Worm (Caenorhabditis elegans) whole organism, L3 larva: ENCODE data around the gene lgc-54.

ENCODE experiments used
- R02D3.7 ChIP-seq: fragments of 150-350 bp; optimal IDR thresholded peaks from 2 replicates; lab custom pipeline; 2014; ENCODE audit warnings: missing biosample characterization, missing genetic modification characterization
- ZK546.5 ChIP-seq: sonication (generic microtip); optimal IDR thresholded peaks from 2 replicates; lab custom pipeline; 2017; ENCODE audit warnings: missing biosample characterization, missing genetic modification characterization
- aly-2 ChIP-seq: fragments of 150-350 bp; optimal IDR thresholded peaks from 2 replicates; lab custom pipeline; 2014; ENCODE audit warnings: missing biosample characterization, missing genetic modification characterization
- ama-1 ChIP-seq: fragments of 150-350 bp; optimal IDR thresholded peaks from 2 replicates; lab custom pipeline; 2018
- ceh-16 ChIP-seq: sonication (generic microtip); optimal IDR thresholded peaks from 2 replicates; lab custom pipeline; 2017; ENCODE audit warnings: missing biosample characterization, missing genetic modification characterization
- ceh-28 ChIP-seq: fragments of 150-350 bp; optimal IDR thresholded peaks from 2 replicates; lab custom pipeline; 2014; ENCODE audit warnings: missing biosample characterization, missing genetic modification reagents, missing genetic modification characterization
- ceh-82 ChIP-seq: fragments of 150-350 bp; optimal IDR thresholded peaks from 2 replicates; lab custom pipeline; 2014; ENCODE audit warnings: missing biosample characterization, missing genetic modification characterization
- ceh-9 ChIP-seq: sonication (generic microtip); optimal IDR thresholded peaks from 2 replicates; lab custom pipeline; 2018; ENCODE audit warnings: missing biosample characterization, missing genetic modification characterization
- daf-12 ChIP-seq: fragments of 150-350 bp; optimal IDR thresholded peaks from 2 replicates; lab custom pipeline; 2014; ENCODE audit warnings: missing biosample characterization, missing genetic modification reagents, missing genetic modification characterization
- egl-27 ChIP-seq: sonication (generic microtip); optimal IDR thresholded peaks from 4 replicates; lab custom pipeline; 2017; ENCODE audit warnings: missing biosample characterization, missing genetic modification reagents, missing genetic modification characterization
- egl-5 ChIP-seq: fragments of 150-350 bp; optimal IDR thresholded peaks from 2 replicates; lab custom pipeline; 2017; ENCODE audit warnings: missing biosample characterization, missing genetic modification reagents, missing genetic modification characterization, inconsistent platforms
- elt-1 ChIP-seq: fragments of 150-350 bp; optimal IDR thresholded peaks from 2 replicates; lab custom pipeline; 2014; ENCODE audit warnings: missing biosample characterization, missing genetic modification characterization
- elt-2 ChIP-seq: sonication (generic microtip); optimal IDR thresholded peaks from 2 replicates; lab custom pipeline; 2016; ENCODE audit warnings: missing genetic modification reagents, mild to moderate bottlenecking, missing genetic modification characterization, missing compliant biosample characterization
- elt-3 ChIP-seq, 3 experiments: fragments of 150-350 bp in 1 of 3; sonication (generic microtip) in 2 of 3; optimal IDR thresholded peaks; 2 replicates in 2 of 3; 4 replicates in 1 of 3; lab custom pipeline; 2014 to 2017; ENCODE audit warnings: missing biosample characterization in 3 of 3, missing genetic modification characterization in 3 of 3
- eor-1 ChIP-seq, 2 experiments: fragments of 150-350 bp; optimal IDR thresholded peaks; 2 replicates each; lab custom pipeline; 2014 to 2018; ENCODE audit warnings: missing biosample characterization in 2 of 2, missing genetic modification characterization in 2 of 2
- fkh-2 ChIP-seq: fragments of 150-350 bp; optimal IDR thresholded peaks from 2 replicates; lab custom pipeline; 2014; ENCODE audit warnings: missing biosample characterization, missing genetic modification reagents, missing genetic modification characterization
- fos-1 ChIP-seq: fragments of 150-350 bp; optimal IDR thresholded peaks from 2 replicates; lab custom pipeline; 2014; ENCODE audit warnings: missing biosample characterization, missing genetic modification characterization
- lin-39 ChIP-seq: fragments of 150-350 bp; optimal IDR thresholded peaks from 2 replicates; lab custom pipeline; 2018; ENCODE audit warnings: missing biosample characterization, missing genetic modification reagents, missing genetic modification characterization
- lsy-12 ChIP-seq: sonication (generic microtip); optimal IDR thresholded peaks from 2 replicates; lab custom pipeline; 2016; ENCODE audit warnings: mild to moderate bottlenecking, missing genetic modification characterization, missing compliant biosample characterization
- nfya-1 ChIP-seq: sonication (generic microtip); optimal IDR thresholded peaks from 2 replicates; lab custom pipeline; 2017; ENCODE audit warnings: missing genetic modification characterization, mild to moderate bottlenecking, missing compliant biosample characterization, antibody characterized with exemption, moderate library complexity; ENCODE audit not compliant: insufficient read depth
- nhr-11 ChIP-seq: fragments of 150-350 bp; optimal IDR thresholded peaks from 2 replicates; lab custom pipeline; 2014; ENCODE audit warnings: missing biosample characterization, missing genetic modification characterization
- nhr-12 ChIP-seq: fragments of 150-350 bp; optimal IDR thresholded peaks from 2 replicates; lab custom pipeline; 2014; ENCODE audit warnings: missing biosample characterization, missing genetic modification characterization
- nhr-43 ChIP-seq: sonication (generic microtip); optimal IDR thresholded peaks from 2 replicates; lab custom pipeline; 2016; ENCODE audit warnings: mild to moderate bottlenecking, missing genetic modification characterization, missing compliant biosample characterization; ENCODE audit not compliant: poor library complexity, severe bottlenecking
- nhr-67 ChIP-seq: fragments of 150-350 bp; optimal IDR thresholded peaks from 2 replicates; lab custom pipeline; 2014; ENCODE audit warnings: missing biosample characterization, missing genetic modification characterization
- nhr-76 ChIP-seq: fragments of 150-350 bp; sonication (generic microtip); optimal IDR thresholded peaks from 5 replicates; lab custom pipeline; 2014; ENCODE audit warnings: missing biosample characterization, missing genetic modification characterization
- nhr-77 ChIP-seq: fragments of 150-350 bp; optimal IDR thresholded peaks from 2 replicates; lab custom pipeline; 2014; ENCODE audit warnings: missing biosample characterization, missing genetic modification characterization
- pha-4 ChIP-seq: fragments of 150-350 bp; optimal IDR thresholded peaks from 2 replicates; lab custom pipeline; 2014; ENCODE audit warnings: missing biosample characterization, missing genetic modification reagents, missing genetic modification characterization
- pqm-1 ChIP-seq: fragments of 150-350 bp; optimal IDR thresholded peaks from 2 replicates; lab custom pipeline; 2017; ENCODE audit warnings: missing biosample characterization, missing genetic modification characterization, inconsistent platforms
- skn-1 ChIP-seq: fragments of 150-350 bp; optimal IDR thresholded peaks from 2 replicates; lab custom pipeline; 2014; ENCODE audit warnings: missing biosample characterization, missing genetic modification characterization
- snpc-4 ChIP-seq: fragments of 150-350 bp; optimal IDR thresholded peaks from 2 replicates; lab custom pipeline; 2014; ENCODE audit warnings: missing biosample characterization, missing genetic modification characterization
- unc-62 ChIP-seq: fragments of 150-350 bp; sonication (generic microtip); optimal IDR thresholded peaks from 4 replicates; lab custom pipeline; 2014; ENCODE audit warnings: missing biosample characterization, missing genetic modification reagents, missing genetic modification characterization
- zag-1 ChIP-seq: fragments of 150-350 bp; optimal IDR thresholded peaks from 2 replicates; lab custom pipeline; 2014; ENCODE audit warnings: missing biosample characterization, missing genetic modification characterization

lgc-54 gene

DNA sequence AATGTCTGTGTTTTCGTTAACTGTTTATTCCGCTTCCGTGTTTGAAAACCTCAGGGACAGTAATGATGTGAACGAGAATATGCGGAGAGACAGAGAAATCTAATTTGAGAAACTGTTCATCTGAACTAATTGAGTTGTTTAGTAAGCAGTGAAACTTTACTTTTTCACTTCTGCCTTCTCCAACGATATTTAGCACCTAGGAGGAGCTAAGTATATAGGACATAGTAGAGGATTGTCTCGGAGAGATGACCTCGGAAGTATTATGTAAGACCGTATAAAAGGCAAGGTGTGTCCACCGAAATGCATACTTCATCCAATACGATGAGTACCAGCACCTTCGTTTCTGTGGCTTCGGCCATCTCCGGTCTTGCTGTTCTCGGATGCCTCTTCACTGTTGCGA, 17.0 kb downstream of the lgc-54 start, which contains the start of gene col-141:
col-141 (plus strand) TSS at position 301 of the 400 bp plus-strand sequence.
- TF ChIP-seq ama-1: no peak
- no peak for TF ChIP-seq pha-4 (tag; lab: Kevin White, UChicago)
- TF ChIP-seq, all 47 proteins: peak for 0

- TF ChIP-seq nhr-67 (tag; lab: Kevin White, UChicago) (no peak), elt-3 (tag; optimal IDR thresholded peaks at IDR 0.05; lab: Kevin White, UChicago) (no peak), fos-1 (tag; lab: Kevin White, UChicago) (no peak), unc-62 (GFP tag; lab: Kevin White, UChicago) (no peak), ZK546.5 (tag; lab: Kevin White, UChicago) (no peak), nhr-12 (no peak), ceh-28 (tag; lab: Kevin White, UChicago) (no peak), nfya-1 (tag; lab: Kevin White, UChicago) (no peak), nhr-76 (tag; lab: Kevin White, UChicago) (no peak), pha-4 (tag; lab: Kevin White, UChicago) (no peak), lin-39 (no peak), skn-1 (tag; lab: Kevin White, UChicago) (no peak), ceh-9 (tag; lab: Kevin White, UChicago) (no peak), ceh-16 (tag; lab: Kevin White, UChicago) (no peak), elt-1 (tag; lab: Kevin White, UChicago) (no peak), snpc-4 (tag; lab: Kevin White, UChicago) (no peak), egl-5 (no peak)
These were observed 17.6 kb downstream of the lgc-54 start, which contains the start of gene dmsr-15 for ce11 chrV:6828786-6829185. Gene dmsr-15, minus strand, starts transcription at chrV:6828886.

- TF ChIP-seq zag-1 (tag; lab: Kevin White, UChicago) (no peak), ceh-9 (tag; lab: Kevin White, UChicago) (no peak), elt-2 (tag; lab: Kevin White, UChicago) (peak; percentile 92), pqm-1 (tag; lab: Kevin White, UChicago) (peak; percentile 84)
These were observed 23.0 kb downstream of the lgc-54 start for ce11 chrV:6823432-6823831.

ce11 chrV:6821509-6821908, 24.9 kb downstream of the lgc-54 start, which contains the start of gene T15B7.8:
Gene T15B7.8, plus strand, starts transcription at chrV:6821809.
- no peak for TF ChIP-seq lsy-12 (tag; lab: Kevin White, UChicago)
- no peak for TF ChIP-seq egl-5
- TF ChIP-seq nhr-67 (tag; lab: Kevin White, UChicago): no peak
- TF ChIP-seq ceh-82: no peak
- no peak for TF ChIP-seq eor-1 (tag; optimal IDR thresholded peaks at IDR 0.05; lab: Kevin White, UChicago)
- TF ChIP-seq daf-12: no peak
- TF ChIP-seq nhr-11 (tag; lab: Kevin White, UChicago): no peak
- no peak for TF ChIP-seq elt-3 (tag; optimal IDR thresholded peaks at IDR 0.05; lab: Kevin White, UChicago)
- TF ChIP-seq zag-1 (tag; lab: Kevin White, UChicago): no peak
- no peak for TF ChIP-seq ceh-16 (tag; lab: Kevin White, UChicago)
- TF ChIP-seq ceh-9 (tag; lab: Kevin White, UChicago): no peak
- no peak for TF ChIP-seq nhr-12
- no peak for TF ChIP-seq elt-1 (tag; lab: Kevin White, UChicago)
- no peak for TF ChIP-seq ama-1
- TF ChIP-seq skn-1 (tag; lab: Kevin White, UChicago): no peak

DNA sequence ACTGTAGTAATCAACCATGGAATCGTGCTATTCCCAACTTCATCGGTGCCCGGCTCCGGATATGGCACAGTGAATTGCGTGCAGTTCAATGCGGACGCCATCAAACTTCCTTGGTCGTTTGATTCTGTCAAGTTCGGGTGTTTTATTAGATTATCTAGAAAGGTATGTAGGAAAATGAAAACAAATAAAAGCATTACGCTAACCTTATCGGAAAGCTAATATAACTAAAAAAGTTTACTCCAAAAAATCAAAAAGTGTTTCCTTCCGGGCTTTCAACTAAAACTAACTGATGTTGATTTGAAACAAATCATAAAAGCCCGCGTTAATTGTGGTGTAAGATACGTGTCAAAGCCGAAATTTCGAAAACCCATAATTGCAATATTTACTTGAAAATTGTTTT, 26.6 kb downstream of the lgc-54 start, which contains the start of gene dmsr-13:
dmsr-13 (minus strand) TSS at position 101 of the 400 bp plus-strand sequence.
- no peak for TF ChIP-seq elt-3 (tag; optimal IDR thresholded peaks at IDR 0.05; lab: Kevin White, UChicago)
- no peak for TF ChIP-seq R02D3.7 (tag; lab: Kevin White, UChicago)
- no peak for TF ChIP-seq nhr-43
- TF ChIP-seq fkh-2 (tag; lab: Kevin White, UChicago): no peak
- no peak for TF ChIP-seq lsy-12 (tag; lab: Kevin White, UChicago)

- no peak for TF ChIP-seq egl-5
- no peak for TF ChIP-seq nfya-1 (tag; lab: Kevin White, UChicago)
- no peak for TF ChIP-seq lsy-12 (tag; lab: Kevin White, UChicago)
- no peak for TF ChIP-seq egl-27 (tag; lab: Kevin White, UChicago)
- no peak for TF ChIP-seq elt-2 (tag; lab: Kevin White, UChicago)
- TF ChIP-seq snpc-4 (tag; lab: Kevin White, UChicago): no peak
- no peak for TF ChIP-seq nhr-77
- no peak for TF ChIP-seq lin-39
- no peak for TF ChIP-seq eor-1 (tag; optimal IDR thresholded peaks at IDR 0.05; lab: Kevin White, UChicago)
- TF ChIP-seq unc-62 (GFP tag; lab: Kevin White, UChicago): no peak
- TF ChIP-seq pqm-1 (tag; lab: Kevin White, UChicago): no peak
- TF ChIP-seq aly-2 (tag; lab: Kevin White, UChicago): no peak
- no peak for TF ChIP-seq fos-1 (tag; lab: Kevin White, UChicago)
- TF ChIP-seq elt-3 (tag; optimal IDR thresholded peaks at IDR 0.05; lab: Kevin White, UChicago): no peak
These were observed 29.2 kb downstream of the lgc-54 start, which contains the start of gene dmsr-14 for ce11 chrV:6817184-6817583. Gene dmsr-14, minus strand, starts transcription at chrV:6817284.
